Comparison of ENCODE assay signal across 6 fruit fly cellular contexts in genomic region chr3L:880851-881250, dm6.
A peak's percentile ranks its signal among the peaks of the same experiment; 100 is the strongest.
TF ChIP-seq lines count a peak whose summit lies in the region.

No protein-coding gene starts in this region.

- TF ChIP-seq CTCF in whole organism, embryonic (GFP tag; optimal IDR thresholded peaks at IDR 0.05; lab: Kevin White, UChicago): peak; percentile 15

TF ChIP-seq in whole organism, 6 proteins besides CTCF, POLR2A, EP300 and RAD21:
- TF ChIP-seq EcR (GFP tag; optimal IDR thresholded peaks at IDR 0.05; lab: Kevin White, UChicago) (no peak), Dll (optimal IDR thresholded peaks at IDR 0.05; lab: Kevin White, UChicago) (peak; percentile 51)

TF ChIP-seq in whole organism, adult, 20 proteins besides CTCF, POLR2A, EP300 and RAD21:
- TF ChIP-seq CG1620 (GFP tag; optimal IDR thresholded peaks at IDR 0.05; lab: Kevin White, UChicago) (peak; percentile 16), bab1 (GFP tag; optimal IDR thresholded peaks at IDR 0.05; lab: Kevin White, UChicago) (peak; percentile 44), Hr96 (GFP tag; optimal IDR thresholded peaks at IDR 0.05; lab: Kevin White, UChicago) (peak; percentile 10), tj (GFP tag; optimal IDR thresholded peaks at IDR 0.05; lab: Kevin White, UChicago) (no peak), Mnt (GFP tag; optimal IDR thresholded peaks at IDR 0.05; lab: Kevin White, UChicago) (peak; percentile 21)

TF ChIP-seq in whole organism, embryonic, 481 proteins besides CTCF, POLR2A, EP300 and RAD21 (continues in another document):
- no peak for TF ChIP-seq CG7786 (GFP tag; optimal IDR thresholded peaks at IDR 0.05; lab: Kevin White, UChicago)
- no peak for TF ChIP-seq Oaz (GFP tag; IDR thresholded peaks at IDR 0.05; lab: Robert Waterston, UW)
- TF ChIP-seq CG17186 (GFP tag; optimal IDR thresholded peaks at IDR 0.05; lab: Kevin White, UChicago): no peak
- TF ChIP-seq CG10654 (GFP tag; optimal IDR thresholded peaks at IDR 0.05; lab: Kevin White, UChicago): no peak
- TF ChIP-seq CG14050 (GFP tag; IDR thresholded peaks at IDR 0.05; lab: Robert Waterston, UW): no peak
- peak; percentile 33 for TF ChIP-seq cg (GFP tag; optimal IDR thresholded peaks at IDR 0.05; lab: Kevin White, UChicago)
- peak; percentile 79 to 83 for TF ChIP-seq Trl (optimal IDR thresholded peaks at IDR 0.05; lab: Kevin White, UChicago)
- no peak for TF ChIP-seq Trl (GFP tag; optimal IDR thresholded peaks at IDR 0.05; lab: Kevin White, UChicago)
- TF ChIP-seq twi (tag; optimal IDR thresholded peaks at IDR 0.05; lab: Kevin White, UChicago): no peak
- TF ChIP-seq chm (GFP tag; IDR thresholded peaks at IDR 0.05; lab: Robert Waterston, UW): 0 out of 2 replicates have a peak, but pooled peaks have one; percentile 18
- no peak for TF ChIP-seq fu2 (GFP tag; optimal IDR thresholded peaks at IDR 0.05; lab: Kevin White, UChicago)
- TF ChIP-seq nom (GFP tag; optimal IDR thresholded peaks at IDR 0.05; lab: Kevin White, UChicago): peak; percentile 29
- TF ChIP-seq Hmr (GFP tag; optimal IDR thresholded peaks at IDR 0.05; lab: Kevin White, UChicago): no peak
- TF ChIP-seq CG9609 (GFP tag; optimal IDR thresholded peaks at IDR 0.05; lab: Kevin White, UChicago): no peak
- TF ChIP-seq CG12071 (GFP tag; optimal IDR thresholded peaks at IDR 0.05; lab: Kevin White, UChicago): no peak
- peak; percentile 73; the same call in 3 of the 4 replicates for TF ChIP-seq chinmo (GFP tag; IDR thresholded peaks at IDR 0.05; lab: Robert Waterston, UW; ENCODE audit: partially characterized antibody)
- no peak for TF ChIP-seq CG8290 (GFP tag; optimal IDR thresholded peaks at IDR 0.05; lab: Kevin White, UChicago)
- peak in 1 of 2 experiments; percentile 37 for TF ChIP-seq CG8290 (tag; optimal IDR thresholded peaks at IDR 0.05; lab: Kevin White, UChicago)
- TF ChIP-seq CG3163 (GFP tag; optimal IDR thresholded peaks at IDR 0.05; lab: Kevin White, UChicago): peak; percentile 50
- no peak for TF ChIP-seq Mad (GFP tag; optimal IDR thresholded peaks at IDR 0.05; lab: Kevin White, UChicago)
- no peak for TF ChIP-seq dan (GFP tag; IDR thresholded peaks at IDR 0.05; lab: Robert Waterston, UW)

TF ChIP-seq in whole organism, prepupa, 60 proteins besides CTCF, POLR2A, EP300 and RAD21 (continues in another document):
- TF ChIP-seq Smox (GFP tag; optimal IDR thresholded peaks at IDR 0.05; lab: Kevin White, UChicago) (no peak), vri (GFP tag; optimal IDR thresholded peaks at IDR 0.05; lab: Kevin White, UChicago) (peak; percentile 2), CG3032 (tag; optimal IDR thresholded peaks at IDR 0.05; lab: Kevin White, UChicago) (no peak), esn (GFP tag; optimal IDR thresholded peaks at IDR 0.05; lab: Kevin White, UChicago) (no peak), Hr4 (GFP tag; optimal IDR thresholded peaks at IDR 0.05; lab: Kevin White, UChicago) (no peak), CG6276 (GFP tag; optimal IDR thresholded peaks at IDR 0.05; lab: Kevin White, UChicago) (no peak), CG11294 (GFP tag; IDR thresholded peaks at IDR 0.05; lab: Robert Waterston, UW) (no peak; the same call in 1 of the 2 replicates), CG1621 (tag; optimal IDR thresholded peaks at IDR 0.05; lab: Kevin White, UChicago) (peak; percentile 1), Eip93F (GFP tag; optimal IDR thresholded peaks at IDR 0.05; lab: Kevin White, UChicago) (no peak), net (GFP tag; optimal IDR thresholded peaks at IDR 0.05; lab: Kevin White, UChicago) (no peak), eg (GFP tag; IDR thresholded peaks at IDR 0.05; lab: Robert Waterston, UW) (peak; percentile 18; the same call in 1 of the 3 replicates), CG16779 (tag; optimal IDR thresholded peaks at IDR 0.05; lab: Kevin White, UChicago) (no peak), Sox102F (GFP tag; optimal IDR thresholded peaks at IDR 0.05; lab: Kevin White, UChicago) (no peak), Eip78C (GFP tag; lab: Kevin White, UChicago) (peak; percentile 37), CG10631 (GFP tag; optimal IDR thresholded peaks at IDR 0.05; lab: Kevin White, UChicago) (no peak), Lpt (GFP tag; optimal IDR thresholded peaks at IDR 0.05; lab: Kevin White, UChicago) (no peak), Ets21C (GFP tag; optimal IDR thresholded peaks at IDR 0.05; lab: Kevin White, UChicago) (no peak), svp (GFP tag; lab: Kevin White, UChicago) (no peak), CG11762 (GFP tag; optimal IDR thresholded peaks at IDR 0.05; lab: Kevin White, UChicago; ENCODE audit: insufficient read depth) (no peak), Sox14 (GFP tag; optimal IDR thresholded peaks at IDR 0.05; lab: Kevin White, UChicago) (no peak), Ets96B (tag; optimal IDR thresholded peaks at IDR 0.05; lab: Kevin White, UChicago) (no peak), Sox15 (GFP tag; optimal IDR thresholded peaks at IDR 0.05; lab: Kevin White, UChicago) (no peak), achi (GFP tag; optimal IDR thresholded peaks at IDR 0.05; lab: Kevin White, UChicago) (no peak)

TF ChIP-seq in whole organism, pupa, 21 proteins besides CTCF, POLR2A, EP300 and RAD21:
- TF ChIP-seq Pif1B (GFP tag; optimal IDR thresholded peaks at IDR 0.05; lab: Kevin White, UChicago) (no peak), CG13204 (GFP tag; optimal IDR thresholded peaks at IDR 0.05; lab: Kevin White, UChicago) (peak; percentile 8), CG4496 (GFP tag; IDR thresholded peaks at IDR 0.05; lab: Robert Waterston, UW) (peak; percentile 62), CG12605 (GFP tag; IDR thresholded peaks at IDR 0.05; lab: Robert Waterston, UW) (peak; percentile 40), EcR (GFP tag; optimal IDR thresholded peaks at IDR 0.05; lab: Kevin White, UChicago) (peak; percentile 34), CG10348 (GFP tag; IDR thresholded peaks at IDR 0.05; lab: Robert Waterston, UW) (no peak)

TF ChIP-seq in whole organism, wandering third instar larva, 38 proteins besides CTCF, POLR2A, EP300 and RAD21:
- TF ChIP-seq Hnf4 (GFP tag; optimal IDR thresholded peaks at IDR 0.05; lab: Kevin White, UChicago) (no peak), ey (GFP tag; optimal IDR thresholded peaks at IDR 0.05; lab: Kevin White, UChicago) (no peak), dsf (GFP tag; optimal IDR thresholded peaks at IDR 0.05; lab: Kevin White, UChicago; ENCODE audit: borderline replicate concordance) (no peak), Dfd (GFP tag; optimal IDR thresholded peaks at IDR 0.05; lab: Kevin White, UChicago) (no peak), brk (GFP tag; optimal IDR thresholded peaks at IDR 0.05; lab: Kevin White, UChicago) (no peak), Dif (GFP tag; optimal IDR thresholded peaks at IDR 0.05; lab: Kevin White, UChicago; ENCODE audit: partially characterized antibody) (peak; percentile 96), woc (GFP tag; optimal IDR thresholded peaks at IDR 0.05; lab: Kevin White, UChicago) (no peak), dl (GFP tag; optimal IDR thresholded peaks at IDR 0.05; lab: Kevin White, UChicago; ENCODE audit: insufficient read depth in 1 of 2, partially characterized antibody in 2 of 2) (peak; percentile 78 to 91)
